Fruit fly (Drosophila melanogaster) whole organism, adult: ENCODE measurements around the gene FIG4.

Experiments used
- CG11617 ChIP-seq: fragments of 200-800 bp; sonication (Bioruptor generic); optimal IDR thresholded peaks from 2 replicates; lab custom pipeline; 2017; ENCODE audit warnings: mild to moderate bottlenecking, missing biosample characterization, missing genetic modification reagents, missing genetic modification characterization
- CG12768 ChIP-seq: fragments of 200-800 bp; sonication (Bioruptor generic); optimal IDR thresholded peaks from 2 replicates; lab custom pipeline; 2017; ENCODE audit warnings: missing biosample characterization, missing genetic modification characterization, mild to moderate bottlenecking, moderate library complexity, missing genetic modification reagents
- CG14711 ChIP-seq: fragments of 200-800 bp; sonication (Bioruptor generic); optimal IDR thresholded peaks from 2 replicates; lab custom pipeline; 2018; ENCODE audit warnings: missing biosample characterization, mild to moderate bottlenecking, missing genetic modification characterization, moderate library complexity
- CG1620 ChIP-seq: fragments of 200-800 bp; sonication (Bioruptor generic); optimal IDR thresholded peaks from 2 replicates; lab custom pipeline; 2016; ENCODE audit warnings: missing biosample characterization, missing genetic modification characterization
- CG33017 ChIP-seq: fragments of 200-800 bp; sonication (Bioruptor generic); optimal IDR thresholded peaks from 2 replicates; lab custom pipeline; 2018; ENCODE audit warnings: missing biosample characterization, mild to moderate bottlenecking, missing genetic modification characterization, moderate library complexity
- CG5204 ChIP-seq: fragments of 200-800 bp; sonication (Bioruptor generic); optimal IDR thresholded peaks from 2 replicates; lab custom pipeline; 2016; ENCODE audit warnings: missing biosample characterization, missing genetic modification characterization
- CG7045 ChIP-seq: fragments of 200-800 bp; sonication (Bioruptor generic); optimal IDR thresholded peaks from 2 replicates; lab custom pipeline; 2017; ENCODE audit warnings: missing biosample characterization, mild to moderate bottlenecking, missing genetic modification characterization
- CG7101 ChIP-seq: fragments of 200-800 bp; sonication (Bioruptor generic); optimal IDR thresholded peaks from 2 replicates; lab custom pipeline; 2018; ENCODE audit warnings: missing biosample characterization, mild to moderate bottlenecking, missing genetic modification characterization, moderate library complexity
- Clk ChIP-seq: fragments of 200-800 bp; sonication (Bioruptor generic); optimal IDR thresholded peaks from 2 replicates; lab custom pipeline; 2017; ENCODE audit warnings: missing biosample characterization, missing genetic modification characterization
- Crg-1 ChIP-seq: fragments of 200-800 bp; sonication (Bioruptor generic); optimal IDR thresholded peaks from 2 replicates; lab custom pipeline; 2016; ENCODE audit warnings: missing biosample characterization, missing genetic modification characterization
- Hr96 ChIP-seq: fragments of 200-800 bp; sonication (Bioruptor generic); optimal IDR thresholded peaks from 2 replicates; lab custom pipeline; 2016; ENCODE audit warnings: missing biosample characterization, missing genetic modification characterization
- Mnt ChIP-seq: fragments of 200-800 bp; sonication (Bioruptor generic); optimal IDR thresholded peaks from 2 replicates; lab custom pipeline; 2016; ENCODE audit warnings: missing biosample characterization, mild to moderate bottlenecking, missing genetic modification characterization
- bab1 ChIP-seq: fragments of 200-800 bp; sonication (Bioruptor generic); optimal IDR thresholded peaks from 3 replicates; lab custom pipeline; 2019; ENCODE audit warnings: missing biosample characterization, mild to moderate bottlenecking, missing genetic modification characterization, moderate library complexity
- cic ChIP-seq: fragments of 200-800 bp; sonication (Bioruptor generic); optimal IDR thresholded peaks from 2 replicates; lab custom pipeline; 2017; ENCODE audit warnings: missing biosample characterization, mild to moderate bottlenecking, missing genetic modification characterization, moderate library complexity
- cnc ChIP-seq, 2 experiments: fragments of >200 bp; optimal IDR thresholded peaks; 2 replicates each; lab custom pipeline; 2017
- kay ChIP-seq: fragments of 200-800 bp; sonication (Bioruptor generic); peaks from one replicate; lab custom pipeline; 2016; ENCODE audit warnings: missing biosample characterization, missing genetic modification characterization, borderline replicate concordance
- ovo ChIP-seq: fragments of 200-800 bp; sonication (Bioruptor generic); optimal IDR thresholded peaks from 2 replicates; lab custom pipeline; 2016; ENCODE audit warnings: missing biosample characterization, missing genetic modification characterization
- pad ChIP-seq: fragments of 200-800 bp; sonication (Bioruptor generic); optimal IDR thresholded peaks from 3 replicates; lab custom pipeline; 2017; ENCODE audit warnings: missing biosample characterization, missing genetic modification characterization, mild to moderate bottlenecking, moderate library complexity, missing genetic modification reagents
- tj ChIP-seq: fragments of 200-800 bp; sonication (Bioruptor generic); optimal IDR thresholded peaks from 3 replicates; lab custom pipeline; 2017; ENCODE audit warnings: missing biosample characterization, mild to moderate bottlenecking, missing genetic modification characterization, moderate library complexity
- toe ChIP-seq: fragments of 200-800 bp; sonication (Bioruptor generic); optimal IDR thresholded peaks from 2 replicates; lab custom pipeline; 2016; ENCODE audit warnings: missing biosample characterization, missing genetic modification characterization

The FIG4 gene

DNA sequence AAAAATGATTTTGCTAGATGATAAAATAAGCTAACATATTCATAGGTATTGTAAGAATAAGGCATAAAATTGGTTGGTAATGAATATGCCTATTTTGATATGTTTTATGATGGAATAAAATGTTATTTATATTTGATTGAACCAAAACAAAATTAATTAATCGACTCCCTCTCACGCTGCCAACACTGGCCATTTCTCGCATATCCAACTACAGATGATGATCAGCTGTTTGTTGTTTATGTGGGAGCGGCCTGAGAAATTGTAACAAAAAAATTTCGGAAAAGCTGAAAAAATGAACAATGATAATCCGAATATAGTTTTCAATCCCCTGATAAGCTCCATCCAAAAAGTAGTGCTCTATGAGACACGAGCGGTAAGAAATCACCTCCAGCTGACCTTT is at the start of gene FIG4:
TSS of gene FIG4 (plus strand) at position 229 of the 400 bp plus-strand sequence.
- TF ChIP-seq bab1 (GFP tag; lab: Kevin White, UChicago) (peak; percentile 59), CG12768 (GFP tag; lab: Kevin White, UChicago) (no peak)

DNA sequence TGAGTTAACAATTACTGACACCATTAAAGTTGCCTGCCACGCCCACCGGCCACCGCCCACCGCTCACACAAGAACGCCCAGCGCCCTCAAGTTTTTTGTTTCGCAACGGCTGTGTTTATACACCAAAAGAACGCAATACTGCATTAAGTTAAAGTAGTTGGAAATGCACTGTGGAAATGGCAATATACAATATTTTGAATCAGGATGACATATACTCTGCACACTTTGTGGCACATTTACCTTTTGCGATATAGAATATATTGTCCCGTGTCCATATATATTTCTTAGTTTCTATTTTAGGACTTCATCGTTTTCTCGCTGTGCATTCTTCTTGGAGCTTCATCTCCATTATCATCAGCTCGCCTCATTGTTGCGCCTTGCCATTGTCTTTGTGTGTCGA is 48.9 kb upstream of the FIG4 start:
- TF ChIP-seq cic (GFP tag; lab: Kevin White, UChicago): no peak
- TF ChIP-seq Hr96 (GFP tag; lab: Kevin White, UChicago): peak; percentile 10

DNA sequence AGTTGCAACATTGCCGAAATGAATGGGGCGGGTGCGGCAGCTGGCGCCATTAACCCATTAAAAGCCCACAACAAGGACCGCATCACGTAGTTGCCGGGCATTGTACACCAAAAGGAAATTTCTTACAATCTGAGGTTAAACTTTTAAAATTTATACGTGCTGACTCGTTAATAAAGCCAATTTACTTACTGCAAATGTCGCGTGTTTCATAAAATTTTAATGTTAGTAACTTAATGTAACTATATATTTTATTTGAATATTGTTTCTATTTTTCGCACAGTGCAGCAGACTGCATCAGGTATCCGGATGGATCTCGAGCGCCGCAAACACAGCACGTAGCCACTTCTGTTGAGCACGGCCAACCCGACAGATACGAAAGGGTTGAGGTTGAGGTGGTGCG is 48.1 kb upstream of the FIG4 start:
- TF ChIP-seq CG33017 (tag; lab: Kevin White, UChicago) (peak; percentile 42), CG11617 (GFP tag; lab: Kevin White, UChicago) (no peak), Mnt (GFP tag; lab: Kevin White, UChicago) (no peak), CG12768 (GFP tag; lab: Kevin White, UChicago) (peak; percentile 13), CG7045 (GFP tag; lab: Kevin White, UChicago) (peak; percentile 36), CG5204 (peak; percentile 43), Hr96 (GFP tag; lab: Kevin White, UChicago) (no peak)

DNA sequence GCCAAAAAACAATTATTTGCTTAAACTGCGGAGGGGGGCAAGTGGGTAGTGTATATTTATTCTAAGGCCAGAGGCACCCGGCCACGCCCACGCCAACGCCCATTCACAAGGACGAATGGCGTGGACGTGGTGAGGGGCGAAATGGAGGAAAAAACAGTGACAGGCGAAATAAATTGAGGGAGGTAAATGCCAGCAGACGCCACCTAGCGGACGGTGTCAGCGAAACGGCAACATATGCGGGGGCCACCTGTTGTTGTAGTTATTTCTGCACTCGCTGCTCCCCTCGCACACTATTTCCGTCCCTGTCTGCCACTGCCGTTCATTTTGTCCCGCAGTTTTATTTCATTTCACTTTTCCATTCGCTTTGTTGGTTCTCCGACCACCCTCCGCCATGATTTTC is 47.0 kb upstream of the FIG4 start:
- peak; percentile 9 for TF ChIP-seq kay (GFP tag; lab: Kevin White, UChicago)
- no peak for TF ChIP-seq ovo

DNA sequence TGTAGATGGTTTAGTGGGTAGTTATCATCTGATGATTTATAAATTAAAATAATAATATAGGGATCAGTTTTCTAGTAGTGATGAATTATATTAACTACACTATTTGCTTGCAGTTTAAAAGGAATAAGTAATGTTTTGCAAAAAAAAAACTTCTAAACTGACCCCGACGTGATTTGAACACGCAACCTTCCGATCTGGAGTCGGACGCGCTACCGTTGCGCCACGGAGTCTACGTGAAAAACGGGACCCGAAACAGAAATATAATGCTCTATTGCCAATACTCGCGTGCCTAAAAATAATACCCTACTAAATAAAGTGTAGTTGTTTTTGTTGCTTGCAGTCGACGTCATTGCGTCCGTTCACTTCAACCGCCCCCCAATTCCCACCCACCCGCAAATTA is 46.2 kb upstream of the FIG4 start:
- TF ChIP-seq Crg-1 (GFP tag; lab: Kevin White, UChicago) (no peak), pad (GFP tag; lab: Kevin White, UChicago) (no peak), kay (GFP tag; lab: Kevin White, UChicago) (no peak), Clk (GFP tag; lab: Kevin White, UChicago) (no peak), CG33017 (tag; lab: Kevin White, UChicago) (no peak), CG7045 (GFP tag; lab: Kevin White, UChicago) (no peak), ovo (no peak), CG12768 (GFP tag; lab: Kevin White, UChicago) (no peak), CG11617 (GFP tag; lab: Kevin White, UChicago) (no peak), tj (no peak), bab1 (GFP tag; lab: Kevin White, UChicago) (no peak), cnc (optimal IDR thresholded peaks at IDR 0.05; lab: Kevin White, UChicago) (no peak), toe (GFP tag; lab: Kevin White, UChicago) (no peak), Hr96 (GFP tag; lab: Kevin White, UChicago) (no peak), CG14711 (tag; lab: Kevin White, UChicago) (no peak), CG1620 (GFP tag; lab: Kevin White, UChicago) (no peak), cic (GFP tag; lab: Kevin White, UChicago) (no peak), Mnt (GFP tag; lab: Kevin White, UChicago) (no peak), CG7101 (tag; lab: Kevin White, UChicago) (no peak)

DNA sequence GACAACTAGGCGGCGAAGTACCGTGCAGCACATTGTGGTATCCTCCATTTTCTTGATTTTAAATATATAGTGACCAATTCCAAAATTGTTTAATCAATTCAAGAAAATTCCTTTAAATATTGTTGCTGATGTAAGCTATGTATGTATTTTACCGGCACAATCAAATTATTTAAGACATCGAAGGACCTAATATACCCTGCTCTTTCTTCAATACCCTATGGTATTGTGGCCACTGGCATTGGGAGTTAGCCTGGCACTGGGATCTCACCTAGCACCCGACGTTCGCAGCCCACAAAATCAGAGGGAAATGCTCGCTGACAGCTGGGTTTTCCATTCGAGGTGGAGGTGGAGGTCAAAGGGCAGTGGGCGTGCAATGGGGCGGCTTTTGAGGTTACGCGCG is 42.8 kb upstream of the FIG4 start:
- TF ChIP-seq cnc (optimal IDR thresholded peaks at IDR 0.05; lab: Kevin White, UChicago) (no peak), CG14711 (tag; lab: Kevin White, UChicago) (no peak), CG33017 (tag; lab: Kevin White, UChicago) (no peak), kay (GFP tag; lab: Kevin White, UChicago) (no peak), Crg-1 (GFP tag; lab: Kevin White, UChicago) (no peak), CG7045 (GFP tag; lab: Kevin White, UChicago) (no peak), pad (GFP tag; lab: Kevin White, UChicago) (no peak), CG11617 (GFP tag; lab: Kevin White, UChicago) (no peak), Clk (GFP tag; lab: Kevin White, UChicago) (no peak), Hr96 (GFP tag; lab: Kevin White, UChicago) (no peak), Mnt (GFP tag; lab: Kevin White, UChicago) (no peak), toe (GFP tag; lab: Kevin White, UChicago) (no peak), CG5204 (no peak), CG12768 (GFP tag; lab: Kevin White, UChicago) (no peak), ovo (no peak), cic (GFP tag; lab: Kevin White, UChicago) (no peak)

DNA sequence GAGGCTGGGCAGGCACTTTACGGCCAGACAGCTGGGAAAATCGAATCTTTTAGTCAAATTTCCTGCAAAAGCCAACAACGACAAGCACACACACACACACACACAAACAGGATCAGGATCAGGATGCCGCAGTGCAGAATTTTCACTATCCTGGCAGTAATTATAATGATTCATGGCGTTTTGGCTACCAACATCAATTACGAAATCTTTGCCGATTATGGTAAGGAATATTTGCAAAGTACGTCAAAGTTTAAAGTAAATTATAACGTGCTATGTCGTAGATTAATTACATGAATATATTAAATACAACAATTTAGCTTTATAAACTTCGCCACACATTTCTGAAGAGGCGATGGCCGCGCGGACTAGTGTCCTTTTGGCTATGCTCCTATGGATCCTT is 31.4 kb upstream of the FIG4 start, which contains the start of the genes CG34177 and CG34178:
TSS of gene CG34177 (plus strand) at position 301 of the 400 bp plus-strand sequence.
TSS of gene CG34178 (plus strand) at position 301 of the 400 bp plus-strand sequence.
- TF ChIP-seq Mnt (GFP tag; lab: Kevin White, UChicago) (no peak), cnc (optimal IDR thresholded peaks at IDR 0.05; lab: Kevin White, UChicago) (no peak), toe (GFP tag; lab: Kevin White, UChicago) (no peak), CG7101 (tag; lab: Kevin White, UChicago) (no peak), CG5204 (no peak), CG1620 (GFP tag; lab: Kevin White, UChicago) (no peak), bab1 (GFP tag; lab: Kevin White, UChicago) (no peak), kay (GFP tag; lab: Kevin White, UChicago) (no peak), tj (no peak), Crg-1 (GFP tag; lab: Kevin White, UChicago) (no peak), Hr96 (GFP tag; lab: Kevin White, UChicago) (no peak), CG12768 (GFP tag; lab: Kevin White, UChicago) (no peak), cic (GFP tag; lab: Kevin White, UChicago) (no peak), CG33017 (tag; lab: Kevin White, UChicago) (no peak), CG14711 (tag; lab: Kevin White, UChicago) (no peak), CG7045 (GFP tag; lab: Kevin White, UChicago) (no peak)
